Worm (Caenorhabditis elegans) whole organism, L4/young adult: Measurements from ENCODE around the gene srg-64.

Source experiments
- W03F9.2 ChIP-seq: fragments of 150-350 bp; optimal IDR thresholded peaks from 2 replicates; lab custom pipeline; 2014; ENCODE audit warnings: missing biosample characterization, missing genetic modification characterization
- him-1 ChIP-seq: sonication (generic microtip); optimal IDR thresholded peaks from 2 replicates; lab custom pipeline; 2016; ENCODE audit warnings: missing genotype, missing genetic modification reagents, missing genetic modification characterization, missing compliant biosample characterization

- TF ChIP-seq him-1 (no peak), W03F9.2 (tag; lab: Kevin White, UChicago) (no peak)
Observed at ce11 chrX:15779503-15779902, 39.1 kb upstream of the srg-64 start.
